Worm (Caenorhabditis elegans) whole organism, L1 larva: ENCODE data around the gene clic-1.

Experiments used
- aly-2 ChIP-seq: fragments of 150-350 bp; optimal IDR thresholded peaks from 2 replicates; lab custom pipeline; 2014; ENCODE audit warnings: missing biosample characterization, missing genetic modification characterization
- ama-1 ChIP-seq: fragments of 150-350 bp; optimal IDR thresholded peaks from 2 replicates; lab custom pipeline; 2014
- blmp-1 ChIP-seq: fragments of 150-350 bp; optimal IDR thresholded peaks from 2 replicates; lab custom pipeline; 2014; ENCODE audit warnings: missing biosample characterization, missing genetic modification characterization
- ceh-8 ChIP-seq: fragments of 200-800 bp; sonication (Bioruptor generic); optimal IDR thresholded peaks from 2 replicates; lab custom pipeline; 2018; ENCODE audit warnings: mild to moderate bottlenecking, missing genetic modification characterization, moderate library complexity, missing compliant biosample characterization
- ces-1 ChIP-seq: fragments of 150-350 bp; optimal IDR thresholded peaks from 2 replicates; lab custom pipeline; 2014; ENCODE audit warnings: missing biosample characterization, missing genetic modification reagents, missing genetic modification characterization
- dsc-1 ChIP-seq: sonication (generic microtip); optimal IDR thresholded peaks from 2 replicates; lab custom pipeline; 2016; ENCODE audit warnings: mild to moderate bottlenecking, missing genetic modification characterization, missing compliant biosample characterization
- efl-1 ChIP-seq, 4 experiments: fragments of 150-350 bp; optimal IDR thresholded peaks in 3 of 4; peaks in 1 of 4; 1 replicate in 1 of 4; 2 replicates in 3 of 4; lab custom pipeline; 2014; ENCODE audit warnings: missing biosample characterization in 2 of 4, missing genetic modification characterization in 2 of 4, missing genetic modification reagents in 2 of 4
- efl-3 ChIP-seq: fragments of 200-800 bp; sonication (Bioruptor generic); optimal IDR thresholded peaks from 2 replicates; lab custom pipeline; 2018; ENCODE audit warnings: mild to moderate bottlenecking, missing genetic modification characterization, missing compliant biosample characterization
- egl-13 ChIP-seq: sonication (generic microtip); optimal IDR thresholded peaks from 2 replicates; lab custom pipeline; 2016; ENCODE audit warnings: missing genotype, missing genetic modification reagents, missing genetic modification characterization, missing compliant biosample characterization
- egl-27 ChIP-seq, 2 experiments: fragments of 150-350 bp in 1 of 2; sonication (generic microtip); optimal IDR thresholded peaks; 3 replicates each; lab custom pipeline; 2017 to 2018; ENCODE audit warnings: missing biosample characterization in 2 of 2, missing genetic modification characterization in 2 of 2, missing genetic modification reagents in 2 of 2
- elt-2 ChIP-seq: sonication (generic microtip); optimal IDR thresholded peaks from 2 replicates; lab custom pipeline; 2016; ENCODE audit warnings: missing genetic modification characterization, mild to moderate bottlenecking, inconsistent platforms, missing compliant biosample characterization, missing genetic modification reagents
- fkh-10 ChIP-seq: sonication (generic microtip); optimal IDR thresholded peaks from 2 replicates; lab custom pipeline; 2017; ENCODE audit warnings: missing biosample characterization, missing genetic modification reagents, missing genetic modification characterization
- fos-1 ChIP-seq: fragments of 150-350 bp; optimal IDR thresholded peaks from 2 replicates; lab custom pipeline; 2014; ENCODE audit warnings: missing biosample characterization, missing genetic modification characterization
- hpl-2 ChIP-seq: fragments of 150-350 bp; optimal IDR thresholded peaks from 2 replicates; lab custom pipeline; 2014; ENCODE audit warnings: missing biosample characterization, missing genetic modification reagents, missing genetic modification characterization
- irx-1 ChIP-seq: sonication (generic microtip); optimal IDR thresholded peaks from 2 replicates; lab custom pipeline; 2016; ENCODE audit warnings: missing genetic modification characterization, missing compliant biosample characterization
- isw-1 ChIP-seq: fragments of 200-800 bp; sonication (Bioruptor generic); IDR thresholded peaks from 2 replicates; pipeline ENCODE4 v1.3.6; 2022; ENCODE audit warnings: missing genetic modification characterization, missing compliant biosample characterization
- jun-1 ChIP-seq: fragments of 150-350 bp; optimal IDR thresholded peaks from 2 replicates; lab custom pipeline; 2014; ENCODE audit warnings: missing biosample characterization, missing genetic modification reagents, missing genetic modification characterization
- lin-14 ChIP-seq: fragments of 200-800 bp; sonication (Bioruptor generic); optimal IDR thresholded peaks from 2 replicates; lab custom pipeline; 2018; ENCODE audit warnings: mild to moderate bottlenecking, missing genetic modification characterization, moderate library complexity, missing compliant biosample characterization
- lin-15B ChIP-seq: fragments of 150-350 bp; sonication (generic microtip); optimal IDR thresholded peaks from 3 replicates; lab custom pipeline; 2014; ENCODE audit warnings: missing biosample characterization, missing genetic modification characterization
- lin-39 ChIP-seq: fragments of 150-350 bp; optimal IDR thresholded peaks from 2 replicates; lab custom pipeline; 2014; ENCODE audit warnings: missing biosample characterization, missing genetic modification reagents, missing genetic modification characterization
- mdl-1 ChIP-seq, 2 experiments: fragments of 150-350 bp; optimal IDR thresholded peaks; 2 replicates each; lab custom pipeline; 2014 to 2017; ENCODE audit warnings: missing biosample characterization in 2 of 2, missing genetic modification characterization in 2 of 2, inconsistent platforms in 1 of 2
- mef-2 ChIP-seq: fragments of 150-350 bp; optimal IDR thresholded peaks from 2 replicates; lab custom pipeline; 2014; ENCODE audit warnings: missing biosample characterization, missing genetic modification characterization
- mep-1 ChIP-seq: fragments of 150-350 bp; optimal IDR thresholded peaks from 2 replicates; lab custom pipeline; 2014; ENCODE audit warnings: missing biosample characterization, missing genetic modification characterization
- nhr-12 ChIP-seq: sonication (generic microtip); optimal IDR thresholded peaks from 2 replicates; lab custom pipeline; 2017; ENCODE audit warnings: missing biosample characterization, missing genetic modification characterization
- nhr-20 ChIP-seq: sonication (generic microtip); optimal IDR thresholded peaks from 2 replicates; lab custom pipeline; 2016; ENCODE audit warnings: mild to moderate bottlenecking, missing genetic modification characterization, missing compliant biosample characterization
- nhr-47 ChIP-seq: sonication (generic microtip); optimal IDR thresholded peaks from 2 replicates; lab custom pipeline; 2016; ENCODE audit warnings: mild to moderate bottlenecking, missing genetic modification characterization, moderate library complexity, missing compliant biosample characterization
- nhr-71 ChIP-seq: sonication (generic microtip); optimal IDR thresholded peaks from 2 replicates; lab custom pipeline; 2016; ENCODE audit warnings: mild to moderate bottlenecking, missing genetic modification characterization, moderate library complexity, missing compliant biosample characterization
- nhr-85 ChIP-seq: sonication (generic microtip); peaks from one replicate; lab custom pipeline; 2016; ENCODE audit warnings: missing genetic modification characterization, inconsistent platforms, missing compliant biosample characterization
- snu-23 ChIP-seq: sonication (generic microtip); optimal IDR thresholded peaks from 2 replicates; lab custom pipeline; 2016; ENCODE audit warnings: missing genetic modification characterization, missing compliant biosample characterization
- sup-37 ChIP-seq: fragments of 200-800 bp; sonication (Bioruptor generic); optimal IDR thresholded peaks from 2 replicates; lab custom pipeline; 2018; ENCODE audit warnings: mild to moderate bottlenecking, missing genetic modification characterization, missing compliant biosample characterization
- unc-62 ChIP-seq: fragments of 150-350 bp; optimal IDR thresholded peaks from 2 replicates; lab custom pipeline; 2014; ENCODE audit warnings: missing biosample characterization, missing genetic modification reagents, missing genetic modification characterization
- unc-86 ChIP-seq: sonication (generic microtip); optimal IDR thresholded peaks from 2 replicates; lab custom pipeline; 2016; ENCODE audit warnings: missing genetic modification characterization, missing compliant biosample characterization
- vab-15 ChIP-seq: sonication (generic microtip); optimal IDR thresholded peaks from 2 replicates; lab custom pipeline; 2017; ENCODE audit warnings: missing genotype, mild to moderate bottlenecking, missing genetic modification characterization, missing compliant biosample characterization
- zag-1 ChIP-seq: fragments of 150-350 bp; optimal IDR thresholded peaks from 2 replicates; lab custom pipeline; 2014; ENCODE audit warnings: missing biosample characterization, missing genetic modification characterization
- zip-4 ChIP-seq: fragments of 200-800 bp; sonication (Bioruptor generic); optimal IDR thresholded peaks from 2 replicates; lab custom pipeline; 2018; ENCODE audit warnings: mild to moderate bottlenecking, missing genetic modification characterization, moderate library complexity, missing compliant biosample characterization
- ztf-11 ChIP-seq, 2 experiments: sonication (generic microtip); optimal IDR thresholded peaks; 2 replicates each; lab custom pipeline; 2016 to 2017; ENCODE audit warnings: missing genetic modification characterization in 2 of 2, missing biosample characterization in 1 of 2, missing compliant biosample characterization in 1 of 2

clic-1 gene

ce11 chrV:7747132-7747531 is 12.4 kb upstream of the clic-1 start:
- TF ChIP-seq egl-13 (tag; lab: Kevin White, UChicago): no peak
- no peak for TF ChIP-seq aly-2 (tag; lab: Kevin White, UChicago)
- no peak for TF ChIP-seq jun-1 (tag; lab: Kevin White, UChicago)
- TF ChIP-seq sup-37 (GFP tag; lab: Kevin White, UChicago): no peak
- TF ChIP-seq fkh-10 (GFP tag; lab: Kevin White, UChicago): no peak
- TF ChIP-seq ama-1: no peak
- TF ChIP-seq zag-1 (tag; lab: Kevin White, UChicago): no peak
- no peak for TF ChIP-seq irx-1 (tag; lab: Kevin White, UChicago)
- no peak for TF ChIP-seq lin-15B (tag; lab: Kevin White, UChicago)
- TF ChIP-seq, all 84 proteins: peak for 0

ce11 chrV:7745903-7746302 is 11.2 kb upstream of the clic-1 start:
- no peak for TF ChIP-seq elt-2 (tag; lab: Kevin White, UChicago)
- TF ChIP-seq efl-1 (optimal IDR thresholded peaks at IDR 0.05; lab: Kevin White, UChicago): peak in 1 of 2 experiments; percentile 23
- TF ChIP-seq efl-1 (GFP tag; optimal IDR thresholded peaks at IDR 0.05 in 1 of 2; lab: Kevin White, UChicago): no peak
- no peak for TF ChIP-seq ceh-8 (GFP tag; lab: Kevin White, UChicago)
- peak in 1 of 2 experiments; percentile 11 for TF ChIP-seq ztf-11 (tag; optimal IDR thresholded peaks at IDR 0.05; lab: Kevin White, UChicago)
- TF ChIP-seq dsc-1 (tag; lab: Kevin White, UChicago): peak; percentile 10
- no peak for TF ChIP-seq snu-23 (GFP tag; lab: Kevin White, UChicago)
- peak; percentile 12 for TF ChIP-seq nhr-71 (tag; lab: Kevin White, UChicago)
- TF ChIP-seq zip-4: no peak
- peak; percentile 39 for TF ChIP-seq unc-62 (GFP tag; lab: Kevin White, UChicago)
- TF ChIP-seq unc-86 (tag; lab: Kevin White, UChicago): no peak
- TF ChIP-seq lin-39 (tag; lab: Kevin White, UChicago): no peak
- no peak for TF ChIP-seq nhr-20 (tag; lab: Kevin White, UChicago)
- peak; percentile 63 for TF ChIP-seq lin-14 (GFP tag; lab: Kevin White, UChicago)
- TF ChIP-seq blmp-1: no peak
- TF ChIP-seq nhr-47 (tag; lab: Kevin White, UChicago): peak; percentile 19

ce11 chrV:7745386-7745785 is 10.7 kb upstream of the clic-1 start:
- TF ChIP-seq mep-1: no peak
- TF ChIP-seq efl-1 (optimal IDR thresholded peaks at IDR 0.05; lab: Kevin White, UChicago): no peak
- peak in 1 of 2 experiments; percentile 72 for TF ChIP-seq efl-1 (GFP tag; optimal IDR thresholded peaks at IDR 0.05 in 1 of 2; lab: Kevin White, UChicago)

ce11 chrV:7744068-7744467 is 9.4 kb upstream of the clic-1 start:
- TF ChIP-seq efl-1 (optimal IDR thresholded peaks at IDR 0.05; lab: Kevin White, UChicago) (no peak), efl-1 (GFP tag; optimal IDR thresholded peaks at IDR 0.05 in 1 of 2; lab: Kevin White, UChicago) (peak in 1 of 2 experiments; percentile 62), elt-2 (tag; lab: Kevin White, UChicago) (peak; percentile 18), nhr-85 (tag; lab: Kevin White, UChicago) (no peak)

ce11 chrV:7742485-7742959 is 7.8 kb upstream of the clic-1 start, which contains the start of gene fbxl-5:
Gene fbxl-5 (plus strand): TSS chrV:7742909.
- TF ChIP-seq snu-23 (GFP tag; lab: Kevin White, UChicago): no peak
- TF ChIP-seq ces-1 (GFP tag; lab: Kevin White, UChicago): no peak
- TF ChIP-seq isw-1 (GFP tag; lab: Robert Waterston, UW): no peak
- TF ChIP-seq mef-2 (tag; lab: Kevin White, UChicago): no peak
- TF ChIP-seq efl-3 (GFP tag; lab: Kevin White, UChicago): no peak
- TF ChIP-seq nhr-12: no peak
- no peak for TF ChIP-seq mdl-1 (tag; optimal IDR thresholded peaks at IDR 0.05; lab: Kevin White, UChicago)
- no peak for TF ChIP-seq fos-1
- TF ChIP-seq egl-27 (tag; optimal IDR thresholded peaks at IDR 0.05; lab: Kevin White, UChicago): no peak
- TF ChIP-seq lin-39 (tag; lab: Kevin White, UChicago): no peak
- TF ChIP-seq dsc-1 (tag; lab: Kevin White, UChicago): no peak
- TF ChIP-seq vab-15 (tag; lab: Kevin White, UChicago): no peak
- TF ChIP-seq hpl-2 (GFP tag; lab: Kevin White, UChicago): no peak
- TF ChIP-seq unc-62 (GFP tag; lab: Kevin White, UChicago): no peak
- TF ChIP-seq ama-1: no peak
- no peak for TF ChIP-seq lin-15B (tag; lab: Kevin White, UChicago)
- TF ChIP-seq, all 84 proteins: peak for 0
